Worm (Caenorhabditis elegans) whole organism, early embryonic: Measurements from ENCODE around the gene Y59E1A.4.

Source experiments
- B0310.2 ChIP-seq: sonication (generic microtip); optimal IDR thresholded peaks from 2 replicates; lab custom pipeline; 2016; ENCODE audit warnings: mild to moderate bottlenecking, missing genetic modification characterization, missing compliant biosample characterization
- F13C5.2 ChIP-seq: sonication (generic microtip); optimal IDR thresholded peaks from 2 replicates; lab custom pipeline; 2017; ENCODE audit warnings: mild to moderate bottlenecking, missing genetic modification characterization, inconsistent platforms, missing compliant biosample characterization
- aly-1 ChIP-seq: sonication (generic microtip); optimal IDR thresholded peaks from 2 replicates; lab custom pipeline; 2016; ENCODE audit warnings: missing genetic modification characterization, missing compliant biosample characterization
- ama-1 ChIP-seq: fragments of 150-350 bp; optimal IDR thresholded peaks from 2 replicates; lab custom pipeline; 2014
- ceh-13 ChIP-seq: fragments of 200-800 bp; sonication (Bioruptor generic); optimal IDR thresholded peaks from 2 replicates; lab custom pipeline; 2018; ENCODE audit warnings: mild to moderate bottlenecking, missing genetic modification characterization, missing compliant biosample characterization
- ceh-36 ChIP-seq: sonication (generic microtip); optimal IDR thresholded peaks from 2 replicates; lab custom pipeline; 2016; ENCODE audit warnings: missing genetic modification characterization, inconsistent platforms, missing compliant biosample characterization
- ets-7 ChIP-seq: sonication (generic microtip); optimal IDR thresholded peaks from 2 replicates; lab custom pipeline; 2016; ENCODE audit warnings: missing genotype, missing genetic modification characterization, missing compliant biosample characterization
- flt-1 ChIP-seq: fragments of 200-800 bp; sonication (Bioruptor generic); IDR thresholded peaks from 2 replicates; pipeline ENCODE4 v1.3.6; 2022; ENCODE audit warnings: missing genetic modification characterization, missing compliant biosample characterization
- hmbx-1 ChIP-seq: sonication (generic microtip); optimal IDR thresholded peaks from 2 replicates; lab custom pipeline; 2016; ENCODE audit warnings: mild to moderate bottlenecking, missing genetic modification characterization, missing compliant biosample characterization
- hmg-4 ChIP-seq: fragments of 200-800 bp; sonication (Bioruptor generic); optimal IDR thresholded peaks from 2 replicates; lab custom pipeline; 2018; ENCODE audit warnings: mild to moderate bottlenecking, missing genetic modification characterization, missing compliant biosample characterization
- hnd-1 ChIP-seq: sonication (generic microtip); optimal IDR thresholded peaks from 2 replicates; lab custom pipeline; 2016; ENCODE audit warnings: missing genetic modification characterization, missing compliant biosample characterization
- tbx-11 ChIP-seq: fragments of 200-800 bp; sonication (Bioruptor generic); IDR thresholded peaks from 2 replicates; pipeline ENCODE4 v1.3.6; 2022; ENCODE audit warnings: missing genetic modification characterization, missing compliant biosample characterization
- tbx-37 ChIP-seq: fragments of 200-800 bp; sonication (Bioruptor generic); conservative IDR thresholded peaks from 2 replicates; pipeline ENCODE4 v1.3.6; 2022; ENCODE audit warnings: missing genetic modification reagents, missing genetic modification characterization, missing compliant biosample characterization
- tra-4 ChIP-seq: sonication (generic microtip); optimal IDR thresholded peaks from 2 replicates; lab custom pipeline; 2017; ENCODE audit warnings: missing genetic modification characterization, missing compliant biosample characterization

DNA sequence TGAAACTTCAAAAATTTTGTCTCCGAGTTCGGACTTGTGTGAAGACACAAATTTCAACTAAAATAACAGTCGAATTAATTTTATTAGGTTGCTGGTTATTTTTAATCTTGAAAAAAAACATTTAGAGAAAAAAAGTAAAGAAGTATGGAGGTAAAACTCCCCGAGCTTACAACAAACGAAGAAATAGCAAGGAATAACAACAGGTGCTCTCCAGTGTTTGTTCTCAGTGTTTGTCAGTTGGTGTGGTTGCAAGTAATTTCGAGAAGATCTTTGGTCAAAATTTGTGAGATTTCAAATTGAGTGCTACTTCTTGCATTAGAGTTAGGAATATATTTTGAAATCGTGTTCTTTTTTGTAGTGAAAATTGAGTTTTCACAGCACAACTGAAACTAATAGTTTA lies 45.0 kb upstream of the Y59E1A.4 start:
- TF ChIP-seq flt-1 (GFP tag; lab: Robert Waterston, UW) (no peak), ama-1 (lab: Kevin White, UChicago) (no peak), hnd-1 (tag; lab: Kevin White, UChicago) (no peak), ceh-13 (no peak), tbx-11 (GFP tag; lab: Robert Waterston, UW) (no peak), ets-7 (no peak), hmg-4 (no peak), F13C5.2 (no peak), tbx-37 (GFP tag; lab: Robert Waterston, UW) (no peak), aly-1 (tag; lab: Kevin White, UChicago) (no peak), tra-4 (tag; lab: Kevin White, UChicago) (no peak), ceh-36 (no peak), hmbx-1 (no peak), B0310.2 (no peak)
